Worm (Caenorhabditis elegans) whole organism, mixed stage, embryonic: ENCODE data around the gene sams-3.

Experiments used
- ces-1 ChIP-seq: fragments of 150-350 bp; optimal IDR thresholded peaks from 2 replicates; lab custom pipeline; 2014; ENCODE audit warnings: missing biosample characterization, missing genetic modification reagents, missing genetic modification characterization
- elt-3 ChIP-seq: fragments of 150-350 bp; optimal IDR thresholded peaks from 2 replicates; lab custom pipeline; 2014; ENCODE audit warnings: missing biosample characterization, missing genetic modification characterization
- lin-32 ChIP-seq: fragments of 200-800 bp; sonication (Bioruptor generic); optimal IDR thresholded peaks from 2 replicates; lab custom pipeline; 2018; ENCODE audit warnings: mild to moderate bottlenecking, missing genetic modification characterization, missing compliant biosample characterization
- nhr-12 ChIP-seq: fragments of 150-350 bp; optimal IDR thresholded peaks from 2 replicates; lab custom pipeline; 2014; ENCODE audit warnings: missing biosample characterization, missing genetic modification characterization
- nhr-237 ChIP-seq: fragments of 150-350 bp; optimal IDR thresholded peaks from 2 replicates; lab custom pipeline; 2014; ENCODE audit warnings: missing biosample characterization, missing genetic modification characterization
- pha-4 ChIP-seq: fragments of 150-350 bp; optimal IDR thresholded peaks from 2 replicates; lab custom pipeline; 2018; ENCODE audit warnings: missing biosample characterization, missing genetic modification reagents, missing genetic modification characterization

- no peak for TF ChIP-seq elt-3 (tag; lab: Kevin White, UChicago)
- no peak for TF ChIP-seq ces-1 (GFP tag; lab: Kevin White, UChicago)
- TF ChIP-seq nhr-237 (tag; lab: Kevin White, UChicago) = no peak
- TF ChIP-seq nhr-12 (tag; lab: Kevin White, UChicago) = no peak
- no peak for TF ChIP-seq pha-4 (tag; lab: Kevin White, UChicago)
- no peak for TF ChIP-seq lin-32
Observed at ce11 chrIV:5820056-5820799, 28.2 kb upstream of the sams-3 start.
